Fruit fly (Drosophila melanogaster) whole organism, embryonic: ENCODE results near the gene trx.

Source experiments
- Atf6 ChIP-seq: fragments of 200-800 bp; sonication (Bioruptor generic); IDR thresholded peaks from 2 replicates; pipeline ENCODE4 v1.3.6; 2022; ENCODE audit warnings: missing biosample characterization, missing genetic modification characterization
- Bteb2 ChIP-seq: fragments of 200-800 bp; sonication (Bioruptor generic); optimal IDR thresholded peaks from 2 replicates; lab custom pipeline; 2016; ENCODE audit warnings: missing biosample characterization, missing genetic modification characterization
- CG10209 ChIP-seq: fragments of 200-800 bp; sonication (Bioruptor generic); optimal IDR thresholded peaks from 3 replicates; lab custom pipeline; 2017; ENCODE audit warnings: missing biosample characterization, mild to moderate bottlenecking, missing genetic modification characterization, missing genetic modification reagents
- CG10462 ChIP-seq: fragments of 200-800 bp; sonication (Bioruptor generic); optimal IDR thresholded peaks from 2 replicates; lab custom pipeline; 2016; ENCODE audit warnings: missing biosample characterization, missing genetic modification characterization
- CG11398 ChIP-seq: fragments of 200-800 bp; sonication (Bioruptor generic); optimal IDR thresholded peaks from 2 replicates; lab custom pipeline; 2016; ENCODE audit warnings: missing biosample characterization, missing genetic modification characterization
- CG11504 ChIP-seq: fragments of 200-800 bp; sonication (Bioruptor generic); optimal IDR thresholded peaks from 3 replicates; lab custom pipeline; 2019; ENCODE audit warnings: missing biosample characterization, mild to moderate bottlenecking, missing genetic modification characterization, moderate library complexity
- CG11696 ChIP-seq: fragments of 200-800 bp; sonication (Bioruptor generic); IDR thresholded peaks from 2 replicates; pipeline ENCODE4 v1.3.6; 2022; ENCODE audit warnings: missing biosample characterization, missing genetic modification characterization
- CG12071 ChIP-seq: fragments of 200-800 bp; sonication (Bioruptor generic); optimal IDR thresholded peaks from 3 replicates; lab custom pipeline; 2018; ENCODE audit warnings: missing biosample characterization, mild to moderate bottlenecking, missing genetic modification characterization
- CG12155 ChIP-seq: fragments of 200-800 bp; sonication (Bioruptor generic); optimal IDR thresholded peaks from 3 replicates; lab custom pipeline; 2016; ENCODE audit warnings: missing biosample characterization, missing genetic modification characterization
- CG12236 ChIP-seq: fragments of 200-800 bp; sonication (Bioruptor generic); optimal IDR thresholded peaks from 2 replicates; lab custom pipeline; 2016; ENCODE audit warnings: missing biosample characterization, missing genetic modification characterization
- CG12659 ChIP-seq: fragments of 200-800 bp; sonication (Bioruptor generic); optimal IDR thresholded peaks from 3 replicates; lab custom pipeline; 2017; ENCODE audit warnings: mild to moderate bottlenecking, missing biosample characterization, missing genetic modification reagents, missing genetic modification characterization
- CG13123 ChIP-seq: fragments of 200-800 bp; sonication (Bioruptor generic); optimal IDR thresholded peaks from 2 replicates; lab custom pipeline; 2016; ENCODE audit warnings: missing biosample characterization, missing genetic modification characterization
- CG17802 ChIP-seq: fragments of 200-800 bp; sonication (Bioruptor generic); optimal IDR thresholded peaks from 2 replicates; lab custom pipeline; 2018; ENCODE audit warnings: missing biosample characterization, mild to moderate bottlenecking, missing genetic modification characterization, moderate library complexity
- CG2875 ChIP-seq: fragments of 200-800 bp; sonication (Bioruptor generic); optimal IDR thresholded peaks from 2 replicates; lab custom pipeline; 2017; ENCODE audit warnings: missing biosample characterization, mild to moderate bottlenecking, missing genetic modification characterization, missing genetic modification reagents
- CG30403 ChIP-seq: fragments of 200-800 bp; sonication (Bioruptor generic); optimal IDR thresholded peaks from 3 replicates; lab custom pipeline; 2016; ENCODE audit warnings: missing biosample characterization, missing genetic modification characterization
- CG32772 ChIP-seq: fragments of 200-800 bp; sonication (Bioruptor generic); IDR thresholded peaks from 2 replicates; pipeline ENCODE4 v1.3.6; 2022; ENCODE audit warnings: missing biosample characterization, missing genetic modification characterization
- CG33213 ChIP-seq: fragments of 200-800 bp; sonication (Bioruptor generic); optimal IDR thresholded peaks from 3 replicates; lab custom pipeline; 2016; ENCODE audit warnings: missing biosample characterization, missing genetic modification characterization
- CG34422 ChIP-seq: fragments of 200-800 bp; sonication (Bioruptor generic); IDR thresholded peaks from 3 replicates; pipeline ENCODE4 v1.3.6; 2022; ENCODE audit warnings: missing biosample characterization, missing genetic modification characterization
- CG4617 ChIP-seq: fragments of 200-800 bp; sonication (Bioruptor generic); optimal IDR thresholded peaks from 3 replicates; lab custom pipeline; 2016; ENCODE audit warnings: missing biosample characterization, missing genetic modification characterization, borderline replicate concordance
- CG6654 ChIP-seq: fragments of 200-800 bp; sonication (Bioruptor generic); optimal IDR thresholded peaks from 2 replicates; lab custom pipeline; 2017; ENCODE audit warnings: missing biosample characterization, mild to moderate bottlenecking, missing genetic modification characterization
- CG6683 ChIP-seq: fragments of 200-800 bp; sonication (Bioruptor generic); optimal IDR thresholded peaks from 2 replicates; lab custom pipeline; 2017; ENCODE audit warnings: missing biosample characterization, mild to moderate bottlenecking, missing genetic modification characterization, missing genetic modification reagents
- CG6854 ChIP-seq: fragments of 200-800 bp; sonication (Bioruptor generic); optimal IDR thresholded peaks from 3 replicates; lab custom pipeline; 2017; ENCODE audit warnings: missing biosample characterization, mild to moderate bottlenecking, missing genetic modification characterization
- CG9727 ChIP-seq: fragments of 200-800 bp; sonication (Bioruptor generic); optimal IDR thresholded peaks from 3 replicates; lab custom pipeline; 2017; ENCODE audit warnings: missing biosample characterization, mild to moderate bottlenecking, missing genetic modification characterization
- Dek ChIP-seq: fragments of 200-800 bp; sonication (Bioruptor generic); optimal IDR thresholded peaks from 3 replicates; lab custom pipeline; 2019; ENCODE audit warnings: missing biosample characterization, mild to moderate bottlenecking, missing genetic modification characterization, moderate library complexity
- Dref ChIP-seq: fragments of 200-800 bp; sonication (Bioruptor generic); IDR thresholded peaks from 2 replicates; pipeline ENCODE4 v1.3.6; 2022; ENCODE audit warnings: missing biosample characterization, missing genetic modification characterization
- E2f1 ChIP-seq: fragments of 200-800 bp; sonication (Bioruptor generic); IDR thresholded peaks from 2 replicates; pipeline ENCODE4 v1.3.6; 2022; ENCODE audit warnings: missing biosample characterization, missing genetic modification characterization
- Hand ChIP-seq: fragments of 200-800 bp; sonication (Bioruptor generic); optimal IDR thresholded peaks from 2 replicates; lab custom pipeline; 2017; ENCODE audit warnings: mild to moderate bottlenecking, missing biosample characterization, missing genetic modification reagents, missing genetic modification characterization
- Hr3 ChIP-seq: fragments of 200-800 bp; sonication (Bioruptor generic); optimal IDR thresholded peaks from 3 replicates; lab custom pipeline; 2016; ENCODE audit warnings: missing biosample characterization, missing genetic modification characterization
- Hsf ChIP-seq: fragments of 200-800 bp; sonication (Bioruptor generic); optimal IDR thresholded peaks from 3 replicates; lab custom pipeline; 2016; ENCODE audit warnings: missing biosample characterization, missing genetic modification characterization
- Lim3 ChIP-seq: fragments of 200-800 bp; sonication (Bioruptor generic); IDR thresholded peaks from 2 replicates; pipeline ENCODE4 v1.3.6; 2022; ENCODE audit warnings: missing biosample characterization, missing genetic modification characterization
- NFAT ChIP-seq: fragments of 200-800 bp; sonication (Bioruptor generic); IDR thresholded peaks from 2 replicates; pipeline ENCODE4 v1.3.6; 2022; ENCODE audit warnings: missing biosample characterization, missing genetic modification characterization
- Sox100B ChIP-seq: fragments of 200-800 bp; sonication (Bioruptor generic); optimal IDR thresholded peaks from 3 replicates; lab custom pipeline; 2018; ENCODE audit warnings: missing biosample characterization, mild to moderate bottlenecking, missing genetic modification characterization
- Taf1 ChIP-seq: fragments of 200-800 bp; sonication (Bioruptor generic); IDR thresholded peaks from 2 replicates; pipeline ENCODE4 v1.3.6; 2022; ENCODE audit warnings: missing biosample characterization, missing genetic modification characterization
- ap ChIP-seq: fragments of 200-800 bp; sonication (Bioruptor generic); IDR thresholded peaks from 2 replicates; pipeline ENCODE4 v1.3.6; 2022; ENCODE audit warnings: missing biosample characterization, missing genetic modification characterization
- bowl ChIP-seq: fragments of 200-800 bp; sonication (Bioruptor generic); IDR thresholded peaks from 2 replicates; pipeline ENCODE4 v1.3.6; 2022; ENCODE audit warnings: missing biosample characterization, missing genetic modification characterization
- br ChIP-seq: fragments of >200 bp; optimal IDR thresholded peaks from 2 replicates; lab custom pipeline; 2017
- cad ChIP-seq: fragments of >200 bp; optimal IDR thresholded peaks from 2 replicates; lab custom pipeline; 2017; ENCODE audit warnings: missing biosample characterization, missing genetic modification characterization
- cg ChIP-seq: fragments of 200-800 bp; sonication (Bioruptor generic); optimal IDR thresholded peaks from 3 replicates; lab custom pipeline; 2019; ENCODE audit warnings: missing biosample characterization, mild to moderate bottlenecking, missing genetic modification characterization, moderate library complexity
- chinmo ChIP-seq: fragments of 200-800 bp; sonication (Bioruptor generic); IDR thresholded peaks from 4 replicates; pipeline ENCODE4 v1.3.6; 2022; ENCODE audit warnings: missing biosample characterization, missing genetic modification characterization; ENCODE audit not compliant: partially characterized antibody
- dimm ChIP-seq: fragments of 200-800 bp; sonication (Bioruptor generic); IDR thresholded peaks from 2 replicates; pipeline ENCODE4 v1.3.6; 2022; ENCODE audit warnings: missing biosample characterization, missing genetic modification characterization
- dm ChIP-seq: fragments of 200-800 bp; sonication (Bioruptor generic); optimal IDR thresholded peaks from 3 replicates; lab custom pipeline; 2016; ENCODE audit warnings: missing biosample characterization, missing genetic modification characterization
- esg ChIP-seq: fragments of 200-800 bp; sonication (Bioruptor generic); conservative IDR thresholded peaks from 2 replicates; pipeline ENCODE4 v1.3.6; 2022; ENCODE audit warnings: missing biosample characterization, missing genetic modification characterization
- exex ChIP-seq: fragments of 200-800 bp; sonication (Bioruptor generic); optimal IDR thresholded peaks from 4 replicates; lab custom pipeline; 2018; ENCODE audit warnings: missing biosample characterization, mild to moderate bottlenecking, missing genetic modification characterization, moderate library complexity
- fru ChIP-seq: fragments of >200 bp; optimal IDR thresholded peaks from 2 replicates; lab custom pipeline; 2017
- org-1 ChIP-seq: fragments of 200-800 bp; sonication (Bioruptor generic); optimal IDR thresholded peaks from 2 replicates; lab custom pipeline; 2017; ENCODE audit warnings: missing biosample characterization, missing genetic modification characterization
- psq ChIP-seq: fragments of 200-800 bp; sonication (Bioruptor generic); optimal IDR thresholded peaks from 2 replicates; lab custom pipeline; 2017; ENCODE audit warnings: missing biosample characterization, missing genetic modification characterization
- sens ChIP-seq: fragments of 200-800 bp; sonication (Bioruptor generic); peaks from one replicate; lab custom pipeline; 2016; ENCODE audit warnings: missing biosample characterization, missing genetic modification characterization
- sim ChIP-seq: fragments of 200-800 bp; sonication (Bioruptor generic); IDR thresholded peaks from 2 replicates; pipeline ENCODE4 v1.3.6; 2022; ENCODE audit warnings: missing biosample characterization, missing genetic modification characterization
- tap ChIP-seq: fragments of 200-800 bp; optimal IDR thresholded peaks from 3 replicates; lab custom pipeline; 2019; ENCODE audit warnings: missing biosample characterization, mild to moderate bottlenecking, missing genetic modification characterization, moderate library complexity
- vfl ChIP-seq: fragments of 200-800 bp; sonication (Bioruptor generic); optimal IDR thresholded peaks from 2 replicates; lab custom pipeline; 2016; ENCODE audit warnings: missing biosample characterization, missing genetic modification characterization
- vnd ChIP-seq: fragments of 200-800 bp; sonication (Bioruptor generic); IDR thresholded peaks from 3 replicates; pipeline ENCODE4 v1.3.6; 2022; ENCODE audit warnings: missing biosample characterization, missing genetic modification characterization; ENCODE audit not compliant: partially characterized antibody

The trx gene

dm6 chr3R:14277894-14278522 lies 8.7 kb downstream of the trx start (continued):
- TF ChIP-seq CG17802 (tag; lab: Kevin White, UChicago) (peak; percentile 10), chinmo (GFP tag; lab: Robert Waterston, UW) (no peak), org-1 (GFP tag; lab: Kevin White, UChicago) (peak; percentile 65), exex (no peak), bowl (GFP tag; lab: Robert Waterston, UW) (peak; percentile 61; the same call in 1 of the 2 replicates), vnd (GFP tag; lab: Robert Waterston, UW) (no peak), Sox100B (GFP tag; lab: Kevin White, UChicago) (no peak), Hr3 (GFP tag; lab: Kevin White, UChicago) (peak; percentile 58), Taf1 (GFP tag; lab: Robert Waterston, UW) (peak; percentile 53; the same call in 1 of the 2 replicates), Lim3 (no peak), CG12071 (GFP tag; lab: Kevin White, UChicago) (no peak), CG9727 (GFP tag; lab: Kevin White, UChicago) (peak; percentile 97), NFAT (peak; percentile 40; the same call in 1 of the 2 replicates), CG6654 (GFP tag; lab: Kevin White, UChicago) (no peak), CG2875 (peak; percentile 61), cad (GFP tag; lab: Kevin White, UChicago) (no peak), cg (GFP tag; lab: Kevin White, UChicago) (no peak), E2f1 (peak; percentile 71), Dek (tag; lab: Kevin White, UChicago) (peak; percentile 67), Bteb2 (no peak), CG13123 (GFP tag; lab: Kevin White, UChicago) (no peak), CG12236 (GFP tag; lab: Kevin White, UChicago) (no peak), CG4617 (peak; percentile 7), CG33213 (GFP tag; lab: Kevin White, UChicago) (no peak), sens (GFP tag; lab: Kevin White, UChicago) (peak; percentile 90), ap (GFP tag; lab: Robert Waterston, UW) (peak; percentile 66), br (lab: Kevin White, UChicago) (no peak), Dref (GFP tag; lab: Robert Waterston, UW) (no peak), CG6683 (GFP tag; lab: Kevin White, UChicago) (no peak), esg (GFP tag; lab: Robert Waterston, UW) (peak; percentile 69), CG6854 (peak; percentile 65), fru (lab: Kevin White, UChicago) (no peak), dm (GFP tag; lab: Kevin White, UChicago) (no peak), vfl (GFP tag; lab: Kevin White, UChicago) (peak; percentile 46), CG11398 (GFP tag; lab: Kevin White, UChicago) (no peak), CG12659 (GFP tag; lab: Kevin White, UChicago) (peak; percentile 65), CG32772 (peak; percentile 70), dimm (GFP tag; lab: Robert Waterston, UW) (0 out of 2 replicates have a peak, but pooled peaks have one; percentile 11), psq (GFP tag; lab: Kevin White, UChicago) (peak; percentile 55), sim (GFP tag; lab: Robert Waterston, UW) (peak; percentile 81), tap (tag; lab: Kevin White, UChicago) (no peak), CG11696 (GFP tag; lab: Robert Waterston, UW) (peak; percentile 68; the same call in 1 of the 2 replicates), Hand (GFP tag; lab: Kevin White, UChicago) (peak; percentile 90), CG30403 (GFP tag; lab: Kevin White, UChicago) (peak; percentile 77), CG10462 (GFP tag; lab: Kevin White, UChicago) (peak; percentile 72), Atf6 (GFP tag; lab: Robert Waterston, UW) (peak; percentile 89), CG10209 (GFP tag; lab: Kevin White, UChicago) (peak; percentile 86), CG11504 (tag; lab: Kevin White, UChicago) (peak; percentile 16), CG34422 (peak; percentile 74; the same call in 2 of the 3 replicates), Hsf (GFP tag; lab: Kevin White, UChicago) (peak; percentile 70), CG12155 (no peak)
